Fruit fly (Drosophila melanogaster) Kc167 (cell line): ENCODE data around the gene CG8997.

Experiments
- Sin3A ChIP-seq: fragments of >200 bp; optimal IDR thresholded peaks from 2 replicates; lab custom pipeline; 2018; ENCODE audit warnings: missing external identifiers
- h ChIP-seq: fragments of >200 bp; optimal IDR thresholded peaks from 3 replicates; lab custom pipeline; 2018; ENCODE audit warnings: missing external identifiers
- psq ChIP-seq: fragments of >200 bp; optimal IDR thresholded peaks from 2 replicates; lab custom pipeline; 2017; ENCODE audit warnings: missing external identifiers

dm6 chr2L:13813604-13814178 lies 31.4 kb downstream of the CG8997 start, which contains the start of gene Sos:
- TF ChIP-seq h (lab: Kevin White, UChicago): no peak
- no peak for TF ChIP-seq Sin3A
- TF ChIP-seq psq (lab: Kevin White, UChicago): no peak
